Worm (Caenorhabditis elegans) whole organism, L1 larva: ENCODE results near the gene sri-78.

ENCODE experiments used
- elt-3 ChIP-seq, 6 experiments: fragments of 150-350 bp in 1 of 6; sonication (generic microtip); optimal IDR thresholded peaks; 2 replicates each; lab custom pipeline; 2017 to 2018; ENCODE audit warnings: missing biosample characterization in 6 of 6, missing genetic modification characterization in 6 of 6, inconsistent platforms in 1 of 6
- lin-15B ChIP-seq: fragments of 150-350 bp; sonication (generic microtip); optimal IDR thresholded peaks from 3 replicates; lab custom pipeline; 2014; ENCODE audit warnings: missing biosample characterization, missing genetic modification characterization
- nhr-28 ChIP-seq: fragments of 150-350 bp; optimal IDR thresholded peaks from 2 replicates; lab custom pipeline; 2014; ENCODE audit warnings: missing biosample characterization, missing genetic modification characterization
- nhr-90 ChIP-seq: sonication (generic microtip); optimal IDR thresholded peaks from 2 replicates; lab custom pipeline; 2016; ENCODE audit warnings: mild to moderate bottlenecking, missing genetic modification characterization, missing compliant biosample characterization; ENCODE audit not compliant: poor library complexity
- snpc-4 ChIP-seq: fragments of 150-350 bp; optimal IDR thresholded peaks from 2 replicates; lab custom pipeline; 2014; ENCODE audit warnings: missing biosample characterization, missing genetic modification characterization
- sptf-1 ChIP-seq: fragments of 150-350 bp; optimal IDR thresholded peaks from 2 replicates; lab custom pipeline; 2014; ENCODE audit warnings: missing biosample characterization, missing genetic modification characterization
- sup-37 ChIP-seq: fragments of 200-800 bp; sonication (Bioruptor generic); optimal IDR thresholded peaks from 2 replicates; lab custom pipeline; 2018; ENCODE audit warnings: mild to moderate bottlenecking, missing genetic modification characterization, missing compliant biosample characterization
- zag-1 ChIP-seq: fragments of 150-350 bp; optimal IDR thresholded peaks from 2 replicates; lab custom pipeline; 2014; ENCODE audit warnings: missing biosample characterization, missing genetic modification characterization

DNA sequence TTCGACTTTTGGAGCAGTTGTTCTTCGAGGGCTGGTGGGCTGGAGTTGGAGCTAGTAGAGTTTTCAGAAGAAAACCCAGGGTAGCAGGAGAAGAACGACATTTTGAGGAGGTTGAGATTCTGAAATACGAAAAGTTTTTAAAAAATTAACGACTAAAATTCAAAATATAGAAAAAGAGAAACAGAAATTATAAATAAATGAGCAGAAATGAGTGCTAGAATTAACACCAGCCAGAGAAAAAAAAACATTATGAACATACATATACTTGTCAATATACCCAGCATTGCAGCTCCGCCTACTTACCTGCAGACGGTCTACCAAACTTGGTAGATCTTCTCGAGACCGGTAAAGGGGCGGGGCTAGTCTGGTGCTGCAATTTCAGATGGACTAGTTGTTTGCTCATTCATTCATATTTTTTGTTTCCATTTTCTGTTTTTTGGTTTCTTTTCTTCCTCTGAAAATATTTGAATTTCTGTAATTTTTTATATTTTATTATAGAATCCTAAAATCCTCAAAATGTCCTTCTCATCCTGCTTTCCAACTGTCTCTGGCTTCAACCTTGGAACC lies 21.5 kb downstream of the sri-78 start, which contains the start of the genes ZC239.20 and ZC239.21:
- TF ChIP-seq zag-1 (tag; lab: Kevin White, UChicago), result no peak
- no peak for TF ChIP-seq nhr-90 (tag; lab: Kevin White, UChicago)
- no peak for TF ChIP-seq nhr-28 (tag; lab: Kevin White, UChicago)
- TF ChIP-seq elt-3 (tag; optimal IDR thresholded peaks at IDR 0.05; lab: Kevin White, UChicago), result no peak
- TF ChIP-seq lin-15B, result no peak
- TF ChIP-seq sup-37 (GFP tag; lab: Kevin White, UChicago), result no peak
- TF ChIP-seq snpc-4 (tag; lab: Kevin White, UChicago), result no peak
- TF ChIP-seq sptf-1 (tag; lab: Kevin White, UChicago), result no peak
